Worm (Caenorhabditis elegans): ENCODE measurements around the gene trk-1.

trk-1 gene

DNA sequence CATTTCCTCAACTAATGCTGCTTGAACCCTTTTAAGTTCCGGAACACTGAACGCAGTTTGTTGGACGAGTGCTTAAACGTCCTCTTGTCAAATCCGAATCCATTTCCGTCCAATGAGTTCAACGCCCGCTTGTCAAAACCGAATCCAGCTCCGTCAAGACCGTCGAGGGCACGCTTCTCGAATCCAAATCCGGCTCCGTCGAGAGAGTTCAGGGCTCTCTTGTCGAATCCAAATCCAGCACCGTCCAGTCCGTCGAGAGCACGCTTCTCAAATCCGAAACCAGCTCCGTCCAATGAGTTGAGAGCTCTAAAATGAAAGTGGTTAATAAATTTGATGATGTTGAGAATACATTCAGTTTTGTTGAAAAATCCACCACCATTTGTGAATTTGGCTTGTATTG, 33.0 kb downstream of the trk-1 start:
- no peak for TF ChIP-seq ceh-90 (tag; optimal IDR thresholded peaks at IDR 0.05)
- no peak for TF ChIP-seq rnt-1 (tag; optimal IDR thresholded peaks at IDR 0.05)
- no peak for TF ChIP-seq nhr-28 (tag; optimal IDR thresholded peaks at IDR 0.05)
- TF ChIP-seq grh-1 (GFP tag; IDR thresholded peaks at IDR 0.05) = no peak
- TF ChIP-seq aly-2 (tag; optimal IDR thresholded peaks at IDR 0.05) = no peak
- no peak for TF ChIP-seq egl-27 (tag; optimal IDR thresholded peaks at IDR 0.05)
- no peak for TF ChIP-seq nhr-84 (tag; optimal IDR thresholded peaks at IDR 0.05)

- TF ChIP-seq ceh-63 (GFP tag; optimal IDR thresholded peaks at IDR 0.05) = no peak
- peak; percentile 21 for TF ChIP-seq rnt-1 (tag; optimal IDR thresholded peaks at IDR 0.05)
- TF ChIP-seq unc-130 (tag; optimal IDR thresholded peaks at IDR 0.05) = peak; percentile 40
- TF ChIP-seq mdl-1 (tag; optimal IDR thresholded peaks at IDR 0.05) = peak in 1 of 2 experiments; percentile 53
- peak; percentile 53 for TF ChIP-seq snu-23 (GFP tag; optimal IDR thresholded peaks at IDR 0.05)
- peak; percentile 10 to 76 for TF ChIP-seq lin-35 (GFP tag; optimal IDR thresholded peaks at IDR 0.05)
- no peak for TF ChIP-seq jun-1 (tag; optimal IDR thresholded peaks at IDR 0.05)
- TF ChIP-seq dpl-1 (GFP tag; optimal IDR thresholded peaks at IDR 0.05) = peak in 2 of 3 experiments; percentile 33 to 45
- peak; percentile 15 for TF ChIP-seq nhr-20 (tag; optimal IDR thresholded peaks at IDR 0.05)
- peak; percentile 25 for TF ChIP-seq xbp-1 (tag; optimal IDR thresholded peaks at IDR 0.05)
- TF ChIP-seq mep-1 (tag; optimal IDR thresholded peaks at IDR 0.05) = peak; percentile 24
- peak; percentile 49 for TF ChIP-seq lin-14 (GFP tag; optimal IDR thresholded peaks at IDR 0.05)
- TF ChIP-seq nhr-47 (tag; optimal IDR thresholded peaks at IDR 0.05) = peak; percentile 15
- no peak for TF ChIP-seq sptf-1 (tag; optimal IDR thresholded peaks at IDR 0.05)
- peak; percentile 9 for TF ChIP-seq nhr-90 (tag; optimal IDR thresholded peaks at IDR 0.05; ENCODE audit: poor library complexity)
- peak in 1 of 2 experiments; percentile 41 for TF ChIP-seq lsy-2 (tag; optimal IDR thresholded peaks at IDR 0.05)
- peak; percentile 15 for TF ChIP-seq C16A3.4 (tag; optimal IDR thresholded peaks at IDR 0.05)
- TF ChIP-seq efl-1 (optimal IDR thresholded peaks at IDR 0.05) = peak; percentile 14 to 16
- peak; percentile 7 to 93 for TF ChIP-seq efl-1 (GFP tag; optimal IDR thresholded peaks at IDR 0.05 in 1 of 2)
- TF ChIP-seq ceh-90 (tag; optimal IDR thresholded peaks at IDR 0.05) = no peak
- peak; percentile 68 for TF ChIP-seq nhr-85 (tag)
These were observed 39.7 kb downstream of the trk-1 start, which contains the start of gene cyn-8 for ce11 chrX:8911077-8911476. Gene cyn-8, plus strand, starts transcription at chrX:8911293.

ce11 chrX:8905089-8905488, 45.7 kb downstream of the trk-1 start, which contains the start of gene ensh-1:
Gene ensh-1, plus strand, starts transcription at chrX:8905389.
- TF ChIP-seq F16B12.6 (tag; optimal IDR thresholded peaks at IDR 0.05) = no peak
- no peak for TF ChIP-seq efl-3 (GFP tag; optimal IDR thresholded peaks at IDR 0.05)
- TF ChIP-seq unc-62 (GFP tag; optimal IDR thresholded peaks at IDR 0.05) = no peak
- no peak for TF ChIP-seq C16A3.4 (tag; optimal IDR thresholded peaks at IDR 0.05)
- no peak for TF ChIP-seq pag-3 (tag; optimal IDR thresholded peaks at IDR 0.05; ENCODE audit: borderline replicate concordance, insufficient read depth)
- no peak for TF ChIP-seq nhr-19 (GFP tag; conservative IDR thresholded peaks at IDR 0.05)
- no peak for TF ChIP-seq nhr-76 (tag; optimal IDR thresholded peaks at IDR 0.05)
- TF ChIP-seq hlh-17 (GFP tag; optimal IDR thresholded peaks at IDR 0.05; ENCODE audit: borderline replicate concordance) = no peak
- no peak for TF ChIP-seq zag-1 (tag; optimal IDR thresholded peaks at IDR 0.05)
- no peak for TF ChIP-seq dpl-1 (GFP tag; optimal IDR thresholded peaks at IDR 0.05)
- no peak for TF ChIP-seq unc-30 (tag; optimal IDR thresholded peaks at IDR 0.05)
- no peak for TF ChIP-seq nhr-12 (tag; optimal IDR thresholded peaks at IDR 0.05)
- no peak for TF ChIP-seq jun-1 (tag; optimal IDR thresholded peaks at IDR 0.05)
- TF ChIP-seq dsc-1 (tag; optimal IDR thresholded peaks at IDR 0.05) = no peak

DNA sequence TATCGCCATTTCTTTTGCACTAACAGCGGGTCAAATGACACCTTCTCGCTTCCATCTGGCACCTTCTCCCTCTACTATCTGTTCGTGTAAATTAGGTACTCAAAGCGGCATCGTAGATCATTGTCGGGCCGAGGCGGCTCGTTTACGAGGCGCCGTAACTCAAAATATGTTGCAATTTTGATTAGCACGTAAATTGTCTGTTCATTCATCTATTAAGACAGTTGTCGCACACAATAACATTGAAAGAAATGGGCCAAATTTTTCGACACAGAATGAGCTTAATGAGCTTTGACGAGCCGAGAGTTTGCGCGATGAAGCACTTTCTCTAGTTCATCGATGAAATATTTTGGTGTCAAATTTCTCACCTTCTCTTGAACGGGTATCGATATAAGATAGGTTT, 47.9 kb downstream of the trk-1 start:
- no peak for TF ChIP-seq hlh-4 (tag; optimal IDR thresholded peaks at IDR 0.05)
- TF ChIP-seq ceh-63 (GFP tag; optimal IDR thresholded peaks at IDR 0.05) = no peak
- no peak for TF ChIP-seq efl-1 (optimal IDR thresholded peaks at IDR 0.05)
- TF ChIP-seq efl-1 (GFP tag; optimal IDR thresholded peaks at IDR 0.05 in 1 of 2) = peak in 1 of 2 experiments; percentile 70

All from whole organism, L1 larva.